Fruit fly (Drosophila melanogaster): ENCODE data around the gene Slu7.

DNA sequence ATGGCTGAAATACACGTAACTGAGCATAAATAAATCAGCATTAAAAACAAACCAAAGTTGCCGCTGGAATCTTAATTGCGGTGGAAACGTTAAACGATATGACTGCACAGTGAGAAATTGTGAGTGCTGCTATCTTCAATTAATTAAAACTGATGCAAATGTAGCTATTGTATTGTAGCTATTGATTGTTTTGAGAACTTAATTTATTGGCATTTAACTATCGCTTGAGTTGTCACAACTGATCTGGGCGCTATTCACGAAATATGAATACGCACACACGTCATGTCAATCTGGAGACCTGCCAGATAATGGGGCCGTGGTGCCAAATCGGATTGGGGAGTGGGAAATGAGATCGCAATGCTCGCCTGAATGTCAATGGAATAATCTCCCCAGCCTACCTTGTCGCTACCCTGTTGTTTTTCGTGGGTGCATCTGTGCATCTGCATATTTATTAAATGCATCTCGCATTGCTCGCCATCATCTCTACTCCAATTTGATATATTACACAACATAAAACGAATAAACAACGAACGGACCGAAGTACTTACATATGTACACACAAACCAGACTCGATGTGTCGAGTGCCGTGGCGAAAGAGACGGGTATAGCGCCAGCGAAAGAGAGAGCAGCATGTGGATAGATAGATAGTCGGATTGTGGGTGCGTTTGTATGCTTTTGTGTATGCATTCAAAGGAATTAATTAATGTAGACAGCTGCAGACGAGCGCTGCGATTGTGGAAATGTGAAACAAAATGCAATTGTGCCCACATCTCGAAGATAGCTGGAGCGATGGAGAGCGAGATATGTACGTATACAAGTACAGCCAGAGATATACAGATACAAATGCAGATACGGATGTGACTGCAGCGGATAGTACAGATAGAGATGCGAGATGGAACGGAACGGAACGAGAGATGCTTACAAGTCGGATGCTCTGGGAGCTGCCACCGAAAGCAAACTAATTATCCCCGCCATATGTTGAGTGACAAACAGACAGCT lies 44.9 kb upstream of the Slu7 start:
- TF ChIP-seq Sox102F (GFP tag; optimal IDR thresholded peaks at IDR 0.05) (peak; percentile 8), fkh (GFP tag; optimal IDR thresholded peaks at IDR 0.05) (peak; percentile 88), esn (GFP tag; optimal IDR thresholded peaks at IDR 0.05) (peak; percentile 55), CG6276 (GFP tag; optimal IDR thresholded peaks at IDR 0.05) (no peak), CG6854 (GFP tag; optimal IDR thresholded peaks at IDR 0.05) (no peak), Smox (GFP tag; optimal IDR thresholded peaks at IDR 0.05) (peak; percentile 50), CG11294 (GFP tag; IDR thresholded peaks at IDR 0.05) (no peak), fd59A (GFP tag; optimal IDR thresholded peaks at IDR 0.05) (no peak), lz (GFP tag; optimal IDR thresholded peaks at IDR 0.05) (peak; percentile 19), Hr38 (GFP tag; optimal IDR thresholded peaks at IDR 0.05) (no peak)

All from whole organism, prepupa.